Worm (Caenorhabditis elegans) whole organism, young adult: ENCODE measurements around the gene C31B8.7.

ENCODE experiments used
- T26A5.8 ChIP-seq: sonication (generic microtip); optimal IDR thresholded peaks from 2 replicates; lab custom pipeline; 2016; ENCODE audit warnings: missing genetic modification characterization, missing compliant biosample characterization
- athp-1 ChIP-seq: sonication (generic microtip); optimal IDR thresholded peaks from 2 replicates; lab custom pipeline; 2017; ENCODE audit warnings: mild to moderate bottlenecking, missing genetic modification characterization, missing compliant biosample characterization
- dox-1 ChIP-seq: fragments of 200-800 bp; sonication (Bioruptor generic); IDR thresholded peaks from 2 replicates; pipeline ENCODE4 v1.3.6; 2022; ENCODE audit warnings: missing genetic modification reagents, missing genetic modification characterization, missing compliant biosample characterization
- egl-44 ChIP-seq: fragments of 200-800 bp; sonication (Bioruptor generic); IDR thresholded peaks from 2 replicates; pipeline ENCODE4 v1.3.6; 2022; ENCODE audit warnings: missing genetic modification reagents, missing genetic modification characterization, missing compliant biosample characterization
- ekl-4 ChIP-seq: fragments of 200-800 bp; sonication (Bioruptor generic); IDR thresholded peaks from 2 replicates; pipeline ENCODE4 v1.3.6; 2022; ENCODE audit warnings: missing genetic modification reagents, missing genetic modification characterization, missing compliant biosample characterization
- hsf-1 ChIP-seq: fragments of 200-800 bp; sonication (Bioruptor generic); IDR thresholded peaks from 2 replicates; pipeline ENCODE4 v1.3.6; 2022; ENCODE audit warnings: missing genetic modification reagents, missing genetic modification characterization, missing compliant biosample characterization
- lin-54 ChIP-seq: fragments of 200-800 bp; sonication (Bioruptor generic); optimal IDR thresholded peaks from 2 replicates; lab custom pipeline; 2018; ENCODE audit warnings: mild to moderate bottlenecking, missing genetic modification characterization, missing compliant biosample characterization
- lsl-1 ChIP-seq: fragments of 200-800 bp; sonication (Bioruptor generic); optimal IDR thresholded peaks from 2 replicates; lab custom pipeline; 2018; ENCODE audit warnings: mild to moderate bottlenecking, missing genetic modification characterization, moderate library complexity, missing compliant biosample characterization
- pha-4 ChIP-seq: fragments of 150-350 bp; sonication (generic microtip); optimal IDR thresholded peaks from 2 replicates; lab custom pipeline; 2014; ENCODE audit warnings: missing biosample characterization, missing genetic modification reagents, missing genetic modification characterization
- rpc-1 ChIP-seq, 2 experiments: fragments of 150-350 bp in 1 of 2; sonication (generic microtip) in 1 of 2; optimal IDR thresholded peaks; 2 replicates each; lab custom pipeline; 2014 to 2018; ENCODE audit warnings: missing biosample characterization in 1 of 2, missing genetic modification characterization in 1 of 2, missing genetic modification reagents in 1 of 2, missing genotype in 1 of 2

ce11 chrV:2938497-2938896 lies 35.4 kb upstream of the C31B8.7 start, which contains the start of gene srw-141:
- no peak for TF ChIP-seq rpc-1 (optimal IDR thresholded peaks at IDR 0.05; lab: Kevin White, UChicago)
- TF ChIP-seq rpc-1 (tag; optimal IDR thresholded peaks at IDR 0.05; lab: Kevin White, UChicago): no peak
- no peak for TF ChIP-seq athp-1 (tag; lab: Kevin White, UChicago)
- no peak for TF ChIP-seq egl-44
- no peak for TF ChIP-seq lin-54
- no peak for TF ChIP-seq T26A5.8 (tag; lab: Kevin White, UChicago)
- TF ChIP-seq dox-1 (GFP tag; lab: Robert Waterston, UW): no peak
- no peak for TF ChIP-seq hsf-1
- no peak for TF ChIP-seq lsl-1 (GFP tag; lab: Kevin White, UChicago)
- TF ChIP-seq ekl-4: no peak
- TF ChIP-seq pha-4: no peak
